2 worm cellular contexts compared by ENCODE assay signal in the genomic region with DNA sequence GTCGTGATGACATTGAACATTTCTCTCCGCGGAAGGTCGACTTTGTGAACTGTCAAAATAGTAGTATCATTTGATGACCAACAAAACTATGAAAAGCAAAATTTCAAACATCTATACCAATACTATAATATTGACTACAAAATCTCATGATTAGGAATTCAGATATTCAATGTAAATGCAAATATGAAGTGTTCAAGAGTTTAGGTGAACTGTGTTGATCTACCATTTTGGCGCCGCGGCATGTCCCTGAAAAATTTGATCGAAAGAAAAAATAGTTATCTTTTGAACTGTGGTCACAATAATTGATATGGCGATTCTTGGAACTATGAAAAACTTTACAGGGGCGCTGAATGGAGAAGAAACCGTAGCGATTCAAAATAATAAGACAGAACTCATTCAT.
TF ChIP-seq lines count a peak whose summit lies in the region.

No protein-coding gene starts in this region.

TF ChIP-seq in whole organism, L1 larva, 84 proteins besides CTCF, POLR2A, EP300 and RAD21:
- TF ChIP-seq nhr-85 (tag; lab: Kevin White, UChicago) (peak; percentile 61), isw-1 (GFP tag; IDR thresholded peaks at IDR 0.05; lab: Robert Waterston, UW) (no peak)
TF ChIP-seq in whole organism, L1 larva: peak in this region for 1.

TF ChIP-seq in whole organism, L4 larva, 104 proteins besides CTCF, POLR2A, EP300 and RAD21:
- peak in 1 of 2 experiments; percentile 68 for TF ChIP-seq unc-62 (GFP tag; optimal IDR thresholded peaks at IDR 0.05 in 1 of 2; lab: Kevin White, UChicago)
- TF ChIP-seq unc-62 (tag; optimal IDR thresholded peaks at IDR 0.05; lab: Kevin White, UChicago): no peak
- TF ChIP-seq egl-27 (tag; optimal IDR thresholded peaks at IDR 0.05; lab: Kevin White, UChicago): no peak
- peak; percentile 44 for TF ChIP-seq nhr-28 (tag; optimal IDR thresholded peaks at IDR 0.05; lab: Kevin White, UChicago)
TF ChIP-seq in whole organism, L4 larva: peak in this region for 2.

Comparison
In these comparisons a context has a peak if more than half of its experiments do, and no peak if none do; other contexts are left out.
1. Of the 29 proteins assayed by ChIP-seq in both whole organism, L4 larva and whole organism, L1 larva: peak only in whole organism, L4 larva: nhr-28; only in whole organism, L1 larva: none; in both: none; in neither: 27; mixed calls (peak in some experiments, not most) for 1.